Fruit fly (Drosophila melanogaster): Measurements from ENCODE around the gene mAcon1.

DNA sequence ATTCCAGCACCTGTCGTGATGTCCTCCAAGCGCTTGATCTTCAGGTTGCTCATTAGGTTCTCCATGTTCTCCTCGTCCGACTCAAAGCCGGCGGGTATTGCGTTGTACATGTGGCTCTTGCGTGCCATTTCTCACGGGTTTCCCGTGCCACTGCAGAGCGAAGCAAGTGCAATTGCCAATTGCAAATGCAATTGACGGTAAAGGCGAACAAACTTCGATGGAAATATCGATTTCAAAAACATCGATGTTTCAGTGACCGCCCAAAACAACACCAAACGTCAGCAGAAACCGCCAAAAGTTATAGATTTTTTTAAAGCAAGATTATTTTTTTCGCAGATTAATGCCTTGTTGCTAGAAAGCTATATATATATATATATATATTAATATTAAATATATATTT lies 5.5 kb upstream of the mAcon1 start, which contains the start of gene Nbr:
- TF ChIP-seq psq (optimal IDR thresholded peaks at IDR 0.05) (no peak), h (optimal IDR thresholded peaks at IDR 0.05) (no peak), insv (optimal IDR thresholded peaks at IDR 0.05) (no peak), Myc (optimal IDR thresholded peaks at IDR 0.05) (no peak), ttk (optimal IDR thresholded peaks at IDR 0.05) (no peak)
